Fruit fly (Drosophila melanogaster) whole organism, embryonic: ENCODE data around the gene CG2909.

ENCODE experiments used
- BEAF-32 ChIP-seq: fragments of 200-800 bp; sonication (Bioruptor generic); optimal IDR thresholded peaks from 3 replicates; lab custom pipeline; 2017; ENCODE audit warnings: missing biosample characterization, missing genetic modification characterization, mild to moderate bottlenecking, moderate library complexity, missing genetic modification reagents
- CG10366 ChIP-seq: fragments of 200-800 bp; sonication (Bioruptor generic); IDR thresholded peaks from 2 replicates; pipeline ENCODE4 v1.3.6; 2022; ENCODE audit warnings: missing biosample characterization, missing genetic modification characterization
- CG11093 ChIP-seq: fragments of 200-800 bp; sonication (Bioruptor generic); IDR thresholded peaks from 3 replicates; pipeline ENCODE4 v1.3.6; 2022; ENCODE audit warnings: missing biosample characterization, missing genetic modification characterization
- CG13287 ChIP-seq: fragments of 200-800 bp; sonication (Bioruptor generic); IDR thresholded peaks from 2 replicates; pipeline ENCODE4 v1.3.6; 2022; ENCODE audit warnings: missing biosample characterization, missing genetic modification characterization; ENCODE audit not compliant: partially characterized antibody
- CG14860 ChIP-seq: fragments of 200-800 bp; sonication (Bioruptor generic); IDR thresholded peaks from 3 replicates; pipeline ENCODE4 v1.3.6; 2022; ENCODE audit warnings: missing biosample characterization, missing genetic modification characterization; ENCODE audit not compliant: partially characterized antibody
- CG1603 ChIP-seq: fragments of 200-800 bp; sonication (Bioruptor generic); optimal IDR thresholded peaks from 2 replicates; lab custom pipeline; 2019; ENCODE audit warnings: missing biosample characterization, mild to moderate bottlenecking, missing genetic modification characterization, moderate library complexity
- CG16779 ChIP-seq: fragments of 200-800 bp; sonication (Bioruptor generic); IDR thresholded peaks from 2 replicates; pipeline ENCODE4 v1.3.6; 2022; ENCODE audit warnings: missing biosample characterization, missing genetic modification characterization
- CG17568 ChIP-seq: fragments of 200-800 bp; sonication (Bioruptor generic); optimal IDR thresholded peaks from 2 replicates; lab custom pipeline; 2018; ENCODE audit warnings: missing biosample characterization, mild to moderate bottlenecking, missing genetic modification characterization, moderate library complexity
- CG17829 ChIP-seq: fragments of 200-800 bp; optimal IDR thresholded peaks from 2 replicates; lab custom pipeline; 2019; ENCODE audit warnings: missing biosample characterization, mild to moderate bottlenecking, missing genetic modification characterization, moderate library complexity
- CG2116 ChIP-seq: fragments of 200-800 bp; sonication (Bioruptor generic); optimal IDR thresholded peaks from 3 replicates; lab custom pipeline; 2018; ENCODE audit warnings: missing biosample characterization, mild to moderate bottlenecking, missing genetic modification characterization
- CG2199 ChIP-seq: fragments of 200-800 bp; sonication (Bioruptor generic); IDR thresholded peaks from 3 replicates; pipeline ENCODE4 v1.3.6; 2022; ENCODE audit warnings: missing biosample characterization, missing genetic modification characterization
- CG2889 ChIP-seq: fragments of 200-800 bp; sonication (Bioruptor generic); IDR thresholded peaks from 3 replicates; pipeline ENCODE4 v1.3.6; 2022; ENCODE audit warnings: missing biosample characterization, missing genetic modification characterization
- CG3163 ChIP-seq: fragments of 200-800 bp; sonication (Bioruptor generic); optimal IDR thresholded peaks from 3 replicates; lab custom pipeline; 2016; ENCODE audit warnings: missing biosample characterization, missing genetic modification characterization
- CG32532 ChIP-seq: fragments of 200-800 bp; sonication (Bioruptor generic); IDR thresholded peaks from 2 replicates; pipeline ENCODE4 v1.3.6; 2022; ENCODE audit warnings: missing biosample characterization, missing genetic modification characterization
- CG4707 ChIP-seq: fragments of 200-800 bp; sonication (Bioruptor generic); optimal IDR thresholded peaks from 2 replicates; lab custom pipeline; 2018; ENCODE audit warnings: missing biosample characterization, mild to moderate bottlenecking, missing genetic modification characterization, moderate library complexity
- CG8290 ChIP-seq, 3 experiments: fragments of 200-800 bp; sonication (Bioruptor generic); optimal IDR thresholded peaks; 2 replicates each; lab custom pipeline; 2016 to 2019; ENCODE audit warnings: missing biosample characterization in 3 of 3, missing genetic modification characterization in 3 of 3, mild to moderate bottlenecking in 2 of 3, moderate library complexity in 1 of 3
- CG8388 ChIP-seq: fragments of 200-800 bp; sonication (Bioruptor generic); optimal IDR thresholded peaks from 2 replicates; lab custom pipeline; 2019; ENCODE audit warnings: missing biosample characterization, mild to moderate bottlenecking, missing genetic modification characterization, moderate library complexity
- CG9437 ChIP-seq: fragments of 200-800 bp; sonication (Bioruptor generic); optimal IDR thresholded peaks from 2 replicates; lab custom pipeline; 2018; ENCODE audit warnings: missing biosample characterization, mild to moderate bottlenecking, missing genetic modification characterization
- Dip3 ChIP-seq: fragments of 200-800 bp; sonication (Bioruptor generic); optimal IDR thresholded peaks from 3 replicates; lab custom pipeline; 2016; ENCODE audit warnings: missing biosample characterization, missing genetic modification characterization
- Doc3 ChIP-seq: fragments of 200-800 bp; sonication (Bioruptor generic); IDR thresholded peaks from 3 replicates; pipeline ENCODE4 v1.3.6; 2022; ENCODE audit warnings: missing biosample characterization, missing genetic modification characterization; ENCODE audit not compliant: partially characterized antibody
- HLHmδ ChIP-seq: fragments of 200-800 bp; sonication (Bioruptor generic); optimal IDR thresholded peaks from 2 replicates; lab custom pipeline; 2018; ENCODE audit warnings: missing biosample characterization, mild to moderate bottlenecking, missing genetic modification characterization, moderate library complexity
- Hr3 ChIP-seq: fragments of 200-800 bp; sonication (Bioruptor generic); optimal IDR thresholded peaks from 3 replicates; lab custom pipeline; 2016; ENCODE audit warnings: missing biosample characterization, missing genetic modification characterization
- Jarid2 ChIP-seq: fragments of 200-800 bp; sonication (Bioruptor generic); optimal IDR thresholded peaks from 3 replicates; lab custom pipeline; 2017; ENCODE audit warnings: mild to moderate bottlenecking, missing biosample characterization, missing genetic modification reagents, missing genetic modification characterization
- Neu2 ChIP-seq: fragments of 200-800 bp; sonication (Bioruptor generic); optimal IDR thresholded peaks from 3 replicates; lab custom pipeline; 2016; ENCODE audit warnings: missing biosample characterization, missing genetic modification characterization, borderline replicate concordance
- Sry-δ ChIP-seq: fragments of 200-800 bp; sonication (Bioruptor generic); optimal IDR thresholded peaks from 2 replicates; lab custom pipeline; 2016; ENCODE audit warnings: missing biosample characterization, missing genetic modification characterization
- Ssrp ChIP-seq: fragments of 200-800 bp; sonication (Bioruptor generic); optimal IDR thresholded peaks from 2 replicates; lab custom pipeline; 2018; ENCODE audit warnings: missing biosample characterization, mild to moderate bottlenecking, missing genetic modification characterization, moderate library complexity
- Trl ChIP-seq, 3 experiments: fragments of >200 bp in 2 of 3; fragments of 200-800 bp in 1 of 3; sonication (Bioruptor generic) in 1 of 3; optimal IDR thresholded peaks; 2 replicates in 1 of 3; 3 replicates in 2 of 3; lab custom pipeline; 2016 to 2017; ENCODE audit warnings: missing biosample characterization in 1 of 3, missing genetic modification characterization in 1 of 3
- cas ChIP-seq: fragments of 200-800 bp; sonication (Bioruptor generic); IDR thresholded peaks from 2 replicates; pipeline ENCODE4 v1.3.6; 2022; ENCODE audit warnings: missing biosample characterization, missing genetic modification characterization
- cato ChIP-seq: fragments of 200-800 bp; sonication (Bioruptor generic); optimal IDR thresholded peaks from 2 replicates; lab custom pipeline; 2016; ENCODE audit warnings: missing biosample characterization, missing genetic modification characterization, borderline replicate concordance
- caup ChIP-seq: fragments of 200-800 bp; sonication (Bioruptor generic); optimal IDR thresholded peaks from 3 replicates; lab custom pipeline; 2017; ENCODE audit warnings: missing biosample characterization, mild to moderate bottlenecking, missing genetic modification characterization, moderate library complexity; ENCODE audit not compliant: severe bottlenecking
- ci ChIP-seq: fragments of 200-800 bp; sonication (Bioruptor generic); IDR thresholded peaks from 3 replicates; pipeline ENCODE4 v1.3.6; 2022; ENCODE audit warnings: missing biosample characterization, missing genetic modification characterization
- dmrt11E ChIP-seq: fragments of 200-800 bp; sonication (Bioruptor generic); optimal IDR thresholded peaks from 3 replicates; lab custom pipeline; 2018; ENCODE audit warnings: missing biosample characterization, mild to moderate bottlenecking, missing genetic modification characterization, moderate library complexity
- ewg ChIP-seq: fragments of 200-800 bp; sonication (Bioruptor generic); optimal IDR thresholded peaks from 3 replicates; lab custom pipeline; 2017; ENCODE audit warnings: mild to moderate bottlenecking, missing biosample characterization, missing genetic modification reagents, missing genetic modification characterization
- grau ChIP-seq: fragments of 200-800 bp; optimal IDR thresholded peaks from 3 replicates; lab custom pipeline; 2019; ENCODE audit warnings: missing biosample characterization, mild to moderate bottlenecking, missing genetic modification characterization, moderate library complexity
- jing ChIP-seq: fragments of 200-800 bp; sonication (Bioruptor generic); optimal IDR thresholded peaks from 2 replicates; lab custom pipeline; 2018; ENCODE audit warnings: missing biosample characterization, mild to moderate bottlenecking, missing genetic modification characterization
- knrl ChIP-seq: fragments of 200-800 bp; sonication (Bioruptor generic); IDR thresholded peaks from 3 replicates; pipeline ENCODE4 v1.3.6; 2022; ENCODE audit warnings: missing biosample characterization, missing genetic modification characterization; ENCODE audit not compliant: partially characterized antibody
- org-1 ChIP-seq: fragments of 200-800 bp; sonication (Bioruptor generic); optimal IDR thresholded peaks from 2 replicates; lab custom pipeline; 2017; ENCODE audit warnings: missing biosample characterization, missing genetic modification characterization
- pan ChIP-seq, 4 experiments: fragments of >200 bp in 3 of 4; fragments of 200-800 bp in 1 of 4; sonication (Bioruptor generic) in 1 of 4; optimal IDR thresholded peaks in 3 of 4; IDR thresholded peaks in 1 of 4; 2 replicates each; pipeline versions ENCODE4 v1.3.6 to Lab custom; 2017 to 2022; ENCODE audit warnings: missing biosample characterization in 2 of 4, missing genetic modification characterization in 2 of 4, mixed read lengths in 1 of 4
- pb ChIP-seq: fragments of 200-800 bp; sonication (Bioruptor generic); optimal IDR thresholded peaks from 3 replicates; lab custom pipeline; 2016; ENCODE audit warnings: missing biosample characterization, missing genetic modification characterization
- pros ChIP-seq: fragments of 200-800 bp; sonication (Bioruptor generic); optimal IDR thresholded peaks from 3 replicates; lab custom pipeline; 2019; ENCODE audit warnings: missing biosample characterization, mild to moderate bottlenecking, missing genetic modification characterization, moderate library complexity
- psq ChIP-seq: fragments of 200-800 bp; sonication (Bioruptor generic); optimal IDR thresholded peaks from 2 replicates; lab custom pipeline; 2017; ENCODE audit warnings: missing biosample characterization, missing genetic modification characterization
- row ChIP-seq: fragments of 200-800 bp; sonication (Bioruptor generic); IDR thresholded peaks from 3 replicates; pipeline ENCODE4 v1.3.6; 2022; ENCODE audit warnings: missing biosample characterization, missing genetic modification characterization
- run ChIP-seq: fragments of 200-800 bp; sonication (Bioruptor generic); optimal IDR thresholded peaks from 3 replicates; lab custom pipeline; 2018; ENCODE audit warnings: missing biosample characterization, mild to moderate bottlenecking, missing genetic modification characterization
- sens ChIP-seq: fragments of 200-800 bp; sonication (Bioruptor generic); peaks from one replicate; lab custom pipeline; 2016; ENCODE audit warnings: missing biosample characterization, missing genetic modification characterization
- stwl ChIP-seq: fragments of 200-800 bp; sonication (Bioruptor generic); optimal IDR thresholded peaks from 3 replicates; lab custom pipeline; 2018; ENCODE audit warnings: missing biosample characterization, mild to moderate bottlenecking, missing genetic modification characterization, moderate library complexity

Gene CG2909

dm6 chrX:10308996-10309395 lies 17.3 kb upstream of the CG2909 start (continued):
- peak; percentile 22 for TF ChIP-seq HLHmδ
- TF ChIP-seq cato (GFP tag; lab: Kevin White, UChicago): no peak
- TF ChIP-seq knrl: 0 out of 3 replicates have a peak, but pooled peaks have one; percentile 16
- no peak for TF ChIP-seq CG2889 (GFP tag; lab: Robert Waterston, UW)
- TF ChIP-seq CG2116 (GFP tag; lab: Kevin White, UChicago): peak; percentile 42
- no peak for TF ChIP-seq row (GFP tag; lab: Robert Waterston, UW)
- TF ChIP-seq CG13287 (GFP tag; lab: Robert Waterston, UW): no peak
- peak; percentile 67 for TF ChIP-seq CG9437 (GFP tag; lab: Kevin White, UChicago)
- TF ChIP-seq CG8388: no peak
- no peak for TF ChIP-seq CG1603
- peak; percentile 63 for TF ChIP-seq CG3163 (GFP tag; lab: Kevin White, UChicago)
- no peak for TF ChIP-seq Dip3
- TF ChIP-seq CG17829 (tag; lab: Kevin White, UChicago): no peak
- TF ChIP-seq ewg (GFP tag; lab: Kevin White, UChicago): peak; percentile 33
- TF ChIP-seq pan (optimal IDR thresholded peaks at IDR 0.05; lab: Kevin White, UChicago): no peak
- TF ChIP-seq pan (GFP tag; optimal IDR thresholded peaks at IDR 0.05 in 1 of 2, IDR thresholded peaks at IDR 0.05 in 1 of 2): no peak
- peak; percentile 36; the same call in 1 of the 3 replicates for TF ChIP-seq CG2199 (GFP tag; lab: Robert Waterston, UW)
- no peak for TF ChIP-seq CG17568 (GFP tag; lab: Kevin White, UChicago)
- TF ChIP-seq pros (GFP tag; lab: Kevin White, UChicago): no peak
- no peak for TF ChIP-seq pb (GFP tag; lab: Kevin White, UChicago)
- no peak for TF ChIP-seq CG4707 (GFP tag; lab: Kevin White, UChicago)
- TF ChIP-seq sens (GFP tag; lab: Kevin White, UChicago): peak; percentile 46
- no peak for TF ChIP-seq org-1
- TF ChIP-seq Jarid2 (GFP tag; lab: Kevin White, UChicago): peak; percentile 44
- no peak for TF ChIP-seq caup (GFP tag; lab: Kevin White, UChicago)
- no peak for TF ChIP-seq grau (tag; lab: Kevin White, UChicago)
- no peak for TF ChIP-seq run
- TF ChIP-seq cas (GFP tag; lab: Robert Waterston, UW): no peak
- no peak for TF ChIP-seq Ssrp (tag; lab: Kevin White, UChicago)
- peak; percentile 20 for TF ChIP-seq CG8290 (GFP tag; optimal IDR thresholded peaks at IDR 0.05; lab: Kevin White, UChicago)
- TF ChIP-seq CG8290 (tag; optimal IDR thresholded peaks at IDR 0.05; lab: Kevin White, UChicago): no peak
- TF ChIP-seq psq (GFP tag; lab: Kevin White, UChicago): no peak
- TF ChIP-seq CG32532 (GFP tag; lab: Robert Waterston, UW): 0 out of 2 replicates have a peak, but pooled peaks have one; percentile 9
- no peak for TF ChIP-seq Sry-δ (GFP tag; lab: Kevin White, UChicago)
- TF ChIP-seq ci (GFP tag; lab: Robert Waterston, UW): peak; percentile 68; the same call in 2 of the 3 replicates
- peak; percentile 30 to 73 for TF ChIP-seq Trl (optimal IDR thresholded peaks at IDR 0.05; lab: Kevin White, UChicago)
- no peak for TF ChIP-seq Trl (GFP tag; optimal IDR thresholded peaks at IDR 0.05; lab: Kevin White, UChicago)
- TF ChIP-seq CG14860: peak; percentile 14; the same call in 1 of the 3 replicates
- no peak for TF ChIP-seq CG10366 (GFP tag; lab: Robert Waterston, UW)
- no peak for TF ChIP-seq jing (GFP tag; lab: Kevin White, UChicago)
- TF ChIP-seq Hr3 (GFP tag; lab: Kevin White, UChicago): no peak
- TF ChIP-seq BEAF-32 (GFP tag; lab: Kevin White, UChicago): no peak
- no peak for TF ChIP-seq CG11093 (GFP tag; lab: Robert Waterston, UW)
- TF ChIP-seq Doc3: no peak
- no peak for TF ChIP-seq dmrt11E
- TF ChIP-seq stwl (tag; lab: Kevin White, UChicago): peak; percentile 65
- no peak for TF ChIP-seq CG16779
- no peak for TF ChIP-seq Neu2 (GFP tag; lab: Kevin White, UChicago)
